Worm (Caenorhabditis elegans): ENCODE data around the gene F55C10.4.

The F55C10.4 gene

ce11 chrV:11386428-11386827 is at the start of gene F55C10.4:
TSS of gene F55C10.4 (plus strand) at chrV:11386728.
- no peak for TF ChIP-seq him-1 (tag; optimal IDR thresholded peaks at IDR 0.05)
- no peak for TF ChIP-seq W03F9.2 (tag; optimal IDR thresholded peaks at IDR 0.05)
- TF ChIP-seq dao-5 (tag; optimal IDR thresholded peaks at IDR 0.05): no peak

ce11 chrV:11336877-11337276 is 49.7 kb upstream of the F55C10.4 start:
- TF ChIP-seq him-1 (tag; optimal IDR thresholded peaks at IDR 0.05): no peak
- TF ChIP-seq W03F9.2 (tag; optimal IDR thresholded peaks at IDR 0.05): no peak
- no peak for TF ChIP-seq dao-5 (tag; optimal IDR thresholded peaks at IDR 0.05)

- TF ChIP-seq W03F9.2 (tag; optimal IDR thresholded peaks at IDR 0.05): no peak
These were observed 45.3 kb upstream of the F55C10.4 start for ce11 chrV:11341130-11341675.

ce11 chrV:11341913-11342312 is 44.6 kb upstream of the F55C10.4 start, which contains the start of gene T02E9.5:
TSS of gene T02E9.5 (plus strand) at chrV:11342233.
- TF ChIP-seq dao-5 (tag; optimal IDR thresholded peaks at IDR 0.05): no peak
- no peak for TF ChIP-seq W03F9.2 (tag; optimal IDR thresholded peaks at IDR 0.05)
- no peak for TF ChIP-seq him-1 (tag; optimal IDR thresholded peaks at IDR 0.05)

- TF ChIP-seq him-1 (tag; optimal IDR thresholded peaks at IDR 0.05): no peak
- no peak for TF ChIP-seq dao-5 (tag; optimal IDR thresholded peaks at IDR 0.05)
- TF ChIP-seq W03F9.2 (tag; optimal IDR thresholded peaks at IDR 0.05): no peak
These were observed 42.4 kb upstream of the F55C10.4 start for ce11 chrV:11344112-11344511.

ce11 chrV:11344816-11345336 is 41.7 kb upstream of the F55C10.4 start:
- TF ChIP-seq him-1 (tag; optimal IDR thresholded peaks at IDR 0.05) (no peak), dao-5 (tag; optimal IDR thresholded peaks at IDR 0.05) (no peak), W03F9.2 (tag; optimal IDR thresholded peaks at IDR 0.05) (no peak)

ce11 chrV:11346912-11347311 is 39.6 kb upstream of the F55C10.4 start, which contains the start of gene grl-7:
TSS of gene grl-7 (minus strand) at chrV:11347012.
- TF ChIP-seq him-1 (tag; optimal IDR thresholded peaks at IDR 0.05) (no peak), W03F9.2 (tag; optimal IDR thresholded peaks at IDR 0.05) (no peak)

ce11 chrV:11351263-11351662 is 35.3 kb upstream of the F55C10.4 start:
- no peak for TF ChIP-seq W03F9.2 (tag; optimal IDR thresholded peaks at IDR 0.05)
- TF ChIP-seq him-1 (tag; optimal IDR thresholded peaks at IDR 0.05): no peak
- no peak for TF ChIP-seq dao-5 (tag; optimal IDR thresholded peaks at IDR 0.05)

ce11 chrV:11352893-11353292 is 33.6 kb upstream of the F55C10.4 start, which contains the start of gene npr-25:
TSS of gene npr-25 (minus strand) at chrV:11352993.
- TF ChIP-seq him-1 (tag; optimal IDR thresholded peaks at IDR 0.05) (no peak), dao-5 (tag; optimal IDR thresholded peaks at IDR 0.05) (no peak), W03F9.2 (tag; optimal IDR thresholded peaks at IDR 0.05) (no peak)

ce11 chrV:11354264-11354663 is 32.3 kb upstream of the F55C10.4 start:
- no peak for TF ChIP-seq W03F9.2 (tag; optimal IDR thresholded peaks at IDR 0.05)
- TF ChIP-seq him-1 (tag; optimal IDR thresholded peaks at IDR 0.05): no peak
- no peak for TF ChIP-seq dao-5 (tag; optimal IDR thresholded peaks at IDR 0.05)

- no peak for TF ChIP-seq him-1 (tag; optimal IDR thresholded peaks at IDR 0.05)
- TF ChIP-seq dao-5 (tag; optimal IDR thresholded peaks at IDR 0.05): no peak
- TF ChIP-seq W03F9.2 (tag; optimal IDR thresholded peaks at IDR 0.05): no peak
These were observed 23.0 kb upstream of the F55C10.4 start for ce11 chrV:11363575-11363974.

- TF ChIP-seq dao-5 (tag; optimal IDR thresholded peaks at IDR 0.05) (no peak), W03F9.2 (tag; optimal IDR thresholded peaks at IDR 0.05) (no peak), him-1 (tag; optimal IDR thresholded peaks at IDR 0.05) (no peak)
These were observed 20.4 kb upstream of the F55C10.4 start, which contains the start of gene dop-5 for ce11 chrV:11366129-11366528. TSS of gene dop-5 (minus strand) at chrV:11366229.

- TF ChIP-seq dao-5 (tag; optimal IDR thresholded peaks at IDR 0.05) (no peak), him-1 (tag; optimal IDR thresholded peaks at IDR 0.05) (no peak), W03F9.2 (tag; optimal IDR thresholded peaks at IDR 0.05) (no peak)
These were observed 14.1 kb upstream of the F55C10.4 start for ce11 chrV:11372284-11372878.

ce11 chrV:11373918-11374317 is 12.6 kb upstream of the F55C10.4 start:
- no peak for TF ChIP-seq dao-5 (tag; optimal IDR thresholded peaks at IDR 0.05)
- no peak for TF ChIP-seq him-1 (tag; optimal IDR thresholded peaks at IDR 0.05)
- TF ChIP-seq W03F9.2 (tag; optimal IDR thresholded peaks at IDR 0.05): no peak
